Worm (Caenorhabditis elegans) whole organism, young adult: ENCODE results near the gene clc-27.

Experiments
- C17E4.6 ChIP-seq: fragments of 200-800 bp; sonication (Bioruptor generic); IDR thresholded peaks from 2 replicates; pipeline ENCODE4 v1.3.6; 2022; ENCODE audit warnings: missing genetic modification reagents, missing genetic modification characterization, missing compliant biosample characterization
- F22D6.2 ChIP-seq: sonication (generic microtip); optimal IDR thresholded peaks from 2 replicates; lab custom pipeline; 2016; ENCODE audit warnings: mild to moderate bottlenecking, missing genetic modification characterization, missing compliant biosample characterization
- F49E8.2 ChIP-seq: sonication (generic microtip); optimal IDR thresholded peaks from 3 replicates; lab custom pipeline; 2017; ENCODE audit warnings: missing genetic modification characterization, mild to moderate bottlenecking, missing compliant biosample characterization, antibody characterized with exemption, moderate library complexity; ENCODE audit not compliant: insufficient read depth
- F52B5.7 ChIP-seq: sonication (generic microtip); optimal IDR thresholded peaks from 2 replicates; lab custom pipeline; 2016; ENCODE audit warnings: mild to moderate bottlenecking, missing genetic modification characterization, missing compliant biosample characterization
- F55B11.4 ChIP-seq: sonication (generic microtip); optimal IDR thresholded peaks from 2 replicates; lab custom pipeline; 2016; ENCODE audit warnings: missing compliant biosample characterization, missing genetic modification characterization, borderline replicate concordance; ENCODE audit not compliant: insufficient read depth
- K11D2.4 ChIP-seq: fragments of 200-800 bp; sonication (Bioruptor generic); IDR thresholded peaks from 2 replicates; pipeline ENCODE4 v1.3.6; 2022; ENCODE audit warnings: missing genetic modification reagents, missing genetic modification characterization, missing compliant biosample characterization
- Y53G8AR.9 ChIP-seq: fragments of 200-800 bp; sonication (Bioruptor generic); conservative IDR thresholded peaks from 2 replicates; pipeline ENCODE4 v1.3.6; 2022; ENCODE audit warnings: missing genetic modification reagents, missing genetic modification characterization, missing compliant biosample characterization
- Y56A3A.18 ChIP-seq: fragments of 200-800 bp; sonication (Bioruptor generic); IDR thresholded peaks from 2 replicates; pipeline ENCODE4 v1.3.6; 2022; ENCODE audit warnings: missing genetic modification reagents, missing genetic modification characterization, missing compliant biosample characterization
- Y67H2A.10 ChIP-seq: fragments of 200-800 bp; sonication (Bioruptor generic); conservative IDR thresholded peaks from 2 replicates; pipeline ENCODE4 v1.3.6; 2022; ENCODE audit warnings: missing genetic modification reagents, missing genetic modification characterization, missing compliant biosample characterization
- Y79H2A.3 ChIP-seq: fragments of 200-800 bp; sonication (Bioruptor generic); conservative IDR thresholded peaks from 2 replicates; pipeline ENCODE4 v1.3.6; 2022; ENCODE audit warnings: missing genetic modification reagents, missing genetic modification characterization, missing compliant biosample characterization
- ZK185.1 ChIP-seq: sonication (generic microtip); optimal IDR thresholded peaks from 2 replicates; lab custom pipeline; 2016; ENCODE audit warnings: mild to moderate bottlenecking, missing genetic modification characterization, missing compliant biosample characterization; ENCODE audit not compliant: poor library complexity, severe bottlenecking
- akir-1 ChIP-seq: fragments of 200-800 bp; sonication (Bioruptor generic); optimal IDR thresholded peaks from 2 replicates; lab custom pipeline; 2018; ENCODE audit warnings: mild to moderate bottlenecking, missing genetic modification characterization, moderate library complexity, missing compliant biosample characterization
- attf-3 ChIP-seq: fragments of 200-800 bp; sonication (Bioruptor generic); conservative IDR thresholded peaks from 2 replicates; pipeline ENCODE4 v1.3.6; 2022; ENCODE audit warnings: missing genetic modification reagents, missing genetic modification characterization, missing compliant biosample characterization
- bed-1 ChIP-seq: fragments of 200-800 bp; sonication (Bioruptor generic); IDR thresholded peaks from 2 replicates; pipeline ENCODE4 v1.3.6; 2022; ENCODE audit warnings: missing genetic modification reagents, missing genetic modification characterization, missing compliant biosample characterization
- cebp-1 ChIP-seq, 2 experiments: fragments of 200-800 bp in 1 of 2; sonication (Bioruptor generic) in 1 of 2; sonication (generic microtip) in 1 of 2; IDR thresholded peaks in 1 of 2; optimal IDR thresholded peaks in 1 of 2; 2 replicates each; pipeline versions ENCODE4 v1.3.6 to Lab custom; 2017 to 2022; ENCODE audit warnings: missing compliant biosample characterization in 2 of 2, missing genetic modification characterization in 2 of 2, mild to moderate bottlenecking in 1 of 2, missing genetic modification reagents in 1 of 2, moderate library complexity in 1 of 2
- ceh-40 ChIP-seq: fragments of 200-800 bp; sonication (Bioruptor generic); IDR thresholded peaks from 2 replicates; pipeline ENCODE4 v1.3.6; 2022; ENCODE audit warnings: missing genetic modification characterization, missing compliant biosample characterization
- ceh-58 ChIP-seq: fragments of 200-800 bp; sonication (Bioruptor generic); IDR thresholded peaks from 2 replicates; pipeline ENCODE4 v1.3.6; 2022; ENCODE audit warnings: missing genetic modification characterization, missing compliant biosample characterization
- ceh-91 ChIP-seq: fragments of 200-800 bp; sonication (Bioruptor generic); IDR thresholded peaks from 2 replicates; pipeline ENCODE4 v1.3.6; 2022; ENCODE audit warnings: missing genetic modification reagents, missing genetic modification characterization, missing compliant biosample characterization
- efl-1 ChIP-seq: fragments of 150-350 bp; optimal IDR thresholded peaks from 2 replicates; lab custom pipeline; 2014; ENCODE audit warnings: missing biosample characterization, missing genetic modification reagents, missing genetic modification characterization
- egl-18 ChIP-seq: fragments of 200-800 bp; sonication (Bioruptor generic); IDR thresholded peaks from 2 replicates; pipeline ENCODE4 v1.3.6; 2022; ENCODE audit warnings: missing genetic modification reagents, missing genetic modification characterization, missing compliant biosample characterization
- egl-44 ChIP-seq: fragments of 200-800 bp; sonication (Bioruptor generic); IDR thresholded peaks from 2 replicates; pipeline ENCODE4 v1.3.6; 2022; ENCODE audit warnings: missing genetic modification reagents, missing genetic modification characterization, missing compliant biosample characterization
- egrh-3 ChIP-seq: fragments of 200-800 bp; sonication (Bioruptor generic); IDR thresholded peaks from 2 replicates; pipeline ENCODE4 v1.3.6; 2022; ENCODE audit warnings: missing genetic modification reagents, missing genetic modification characterization, missing compliant biosample characterization
- ekl-4 ChIP-seq: fragments of 200-800 bp; sonication (Bioruptor generic); IDR thresholded peaks from 2 replicates; pipeline ENCODE4 v1.3.6; 2022; ENCODE audit warnings: missing genetic modification reagents, missing genetic modification characterization, missing compliant biosample characterization
- fkh-3 ChIP-seq: sonication (generic microtip); optimal IDR thresholded peaks from 2 replicates; lab custom pipeline; 2016; ENCODE audit warnings: mild to moderate bottlenecking, missing genetic modification characterization, missing compliant biosample characterization
- hmg-1.2 ChIP-seq: fragments of 200-800 bp; sonication (Bioruptor generic); IDR thresholded peaks from 2 replicates; pipeline ENCODE4 v1.3.6; 2022; ENCODE audit warnings: missing genetic modification reagents, missing genetic modification characterization, missing compliant biosample characterization
- hmg-20 ChIP-seq: fragments of 200-800 bp; sonication (Bioruptor generic); IDR thresholded peaks from 2 replicates; pipeline ENCODE4 v1.3.6; 2022; ENCODE audit warnings: missing genetic modification reagents, missing genetic modification characterization, missing compliant biosample characterization
- lag-1 ChIP-seq: fragments of 200-800 bp; sonication (Bioruptor generic); IDR thresholded peaks from 2 replicates; pipeline ENCODE4 v1.3.6; 2022; ENCODE audit warnings: missing genetic modification reagents, missing genetic modification characterization, missing compliant biosample characterization
- let-526 ChIP-seq: fragments of 200-800 bp; sonication (Bioruptor generic); IDR thresholded peaks from 2 replicates; pipeline ENCODE4 v1.3.6; 2022; ENCODE audit warnings: missing genetic modification reagents, missing genetic modification characterization, missing compliant biosample characterization
- let-607 ChIP-seq, 2 experiments: fragments of 200-800 bp in 1 of 2; sonication (Bioruptor generic) in 1 of 2; sonication (generic microtip) in 1 of 2; optimal IDR thresholded peaks; 2 replicates each; lab custom pipeline; 2016 to 2018; ENCODE audit warnings: mild to moderate bottlenecking in 2 of 2, missing compliant biosample characterization in 2 of 2, missing genetic modification characterization in 2 of 2, moderate library complexity in 2 of 2, missing genotype in 1 of 2
- mcd-1 ChIP-seq: fragments of 200-800 bp; sonication (Bioruptor generic); IDR thresholded peaks from 2 replicates; pipeline ENCODE4 v1.3.6; 2022; ENCODE audit warnings: missing genetic modification reagents, missing genetic modification characterization, missing compliant biosample characterization
- nfya-2 ChIP-seq: fragments of 200-800 bp; sonication (Bioruptor generic); IDR thresholded peaks from 2 replicates; pipeline ENCODE4 v1.3.6; 2022; ENCODE audit warnings: missing genetic modification reagents, missing genetic modification characterization, missing compliant biosample characterization
- nhr-120 ChIP-seq: fragments of 200-800 bp; sonication (Bioruptor generic); IDR thresholded peaks from 2 replicates; pipeline ENCODE4 v1.3.6; 2022; ENCODE audit warnings: missing genetic modification characterization, missing compliant biosample characterization
- rcor-1 ChIP-seq: fragments of 200-800 bp; sonication (Bioruptor generic); IDR thresholded peaks from 2 replicates; pipeline ENCODE4 v1.3.6; 2022; ENCODE audit warnings: missing genetic modification reagents, missing genetic modification characterization, missing compliant biosample characterization
- snpc-3.4 ChIP-seq: sonication (generic microtip); optimal IDR thresholded peaks from 2 replicates; lab custom pipeline; 2017; ENCODE audit warnings: missing genetic modification characterization, mild to moderate bottlenecking, missing compliant biosample characterization, antibody characterized with exemption, moderate library complexity, missing genotype, missing genetic modification reagents
- sptf-2 ChIP-seq: fragments of 200-800 bp; sonication (Bioruptor generic); optimal IDR thresholded peaks from 2 replicates; lab custom pipeline; 2018; ENCODE audit warnings: mild to moderate bottlenecking, missing genetic modification characterization, missing compliant biosample characterization
- tlf-1 ChIP-seq: fragments of 200-800 bp; sonication (Bioruptor generic); optimal IDR thresholded peaks from 2 replicates; lab custom pipeline; 2018; ENCODE audit warnings: mild to moderate bottlenecking, missing genetic modification characterization, missing compliant biosample characterization
- zfh-2 ChIP-seq: fragments of 200-800 bp; sonication (Bioruptor generic); conservative IDR thresholded peaks from 2 replicates; pipeline ENCODE4 v1.3.6; 2022; ENCODE audit warnings: missing genetic modification reagents, missing genetic modification characterization, missing compliant biosample characterization
- ztf-18 ChIP-seq: sonication (generic microtip); optimal IDR thresholded peaks from 2 replicates; lab custom pipeline; 2016; ENCODE audit warnings: missing genotype, mild to moderate bottlenecking, missing genetic modification characterization, missing compliant biosample characterization
- ztf-22 ChIP-seq: fragments of 200-800 bp; sonication (Bioruptor generic); optimal IDR thresholded peaks from 2 replicates; lab custom pipeline; 2018; ENCODE audit warnings: mild to moderate bottlenecking, missing genetic modification characterization, moderate library complexity, missing compliant biosample characterization
- ztf-26 ChIP-seq: sonication (generic microtip); optimal IDR thresholded peaks from 2 replicates; lab custom pipeline; 2017; ENCODE audit warnings: missing genetic modification characterization, missing compliant biosample characterization
- ztf-28 ChIP-seq: fragments of 200-800 bp; sonication (Bioruptor generic); IDR thresholded peaks from 2 replicates; pipeline ENCODE4 v1.3.6; 2022; ENCODE audit warnings: missing genetic modification reagents, missing genetic modification characterization, missing compliant biosample characterization

Gene clc-27

ce11 chrIII:1052291-1052690, 44.1 kb downstream of the clc-27 start:
- no peak for TF ChIP-seq attf-3 (GFP tag; lab: Robert Waterston, UW)
- 0 out of 2 replicates have a peak, but pooled peaks have one; percentile 21 for TF ChIP-seq zfh-2
- TF ChIP-seq lag-1 (GFP tag; lab: Robert Waterston, UW) = no peak
- no peak for TF ChIP-seq Y67H2A.10 (GFP tag; lab: Robert Waterston, UW)

- TF ChIP-seq zfh-2 (peak; percentile 88), Y67H2A.10 (GFP tag; lab: Robert Waterston, UW) (no peak), F49E8.2 (no peak), mcd-1 (GFP tag; lab: Robert Waterston, UW) (0 out of 2 replicates have a peak, but pooled peaks have one; percentile 21), hmg-20 (GFP tag; lab: Robert Waterston, UW) (no peak), rcor-1 (GFP tag; lab: Robert Waterston, UW) (no peak), cebp-1 (GFP tag; IDR thresholded peaks at IDR 0.05; lab: Robert Waterston, UW) (no peak), cebp-1 (tag; optimal IDR thresholded peaks at IDR 0.05; lab: Kevin White, UChicago) (peak; percentile 9), sptf-2 (no peak), F22D6.2 (no peak), egrh-3 (GFP tag; lab: Robert Waterston, UW) (peak; percentile 80; the same call in 1 of the 2 replicates), hmg-1.2 (peak; percentile 34; the same call in 1 of the 2 replicates), tlf-1 (no peak), ceh-91 (GFP tag; lab: Robert Waterston, UW) (no peak)
These were observed 44.9 kb downstream of the clc-27 start, which contains the start of gene fbxo-11.2 for ce11 chrIII:1053067-1053466. Gene fbxo-11.2, minus strand, starts transcription at chrIII:1053242.

ce11 chrIII:1054096-1054495, 45.9 kb downstream of the clc-27 start:
- no peak for TF ChIP-seq egl-44 (GFP tag; lab: Robert Waterston, UW)
- no peak for TF ChIP-seq bed-1 (GFP tag; lab: Robert Waterston, UW)
- TF ChIP-seq fkh-3 (tag; lab: Kevin White, UChicago) = no peak
- TF ChIP-seq rcor-1 (GFP tag; lab: Robert Waterston, UW) = no peak
- no peak for TF ChIP-seq ZK185.1 (tag; lab: Kevin White, UChicago)
- TF ChIP-seq F52B5.7 (tag; lab: Kevin White, UChicago) = no peak
- TF ChIP-seq zfh-2 = peak; percentile 55
- no peak for TF ChIP-seq ceh-40 (GFP tag; lab: Robert Waterston, UW)
- no peak for TF ChIP-seq ztf-18 (tag; lab: Kevin White, UChicago)

- TF ChIP-seq egl-44 (GFP tag; lab: Robert Waterston, UW) (no peak), akir-1 (GFP tag; lab: Kevin White, UChicago) (no peak), ztf-28 (GFP tag; lab: Robert Waterston, UW) (no peak), ekl-4 (GFP tag; lab: Robert Waterston, UW) (no peak), egl-18 (GFP tag; lab: Robert Waterston, UW) (no peak), Y56A3A.18 (GFP tag; lab: Robert Waterston, UW) (no peak), K11D2.4 (GFP tag; lab: Robert Waterston, UW) (no peak)
These were observed 49.9 kb downstream of the clc-27 start for ce11 chrIII:1058074-1058473.

- TF ChIP-seq efl-1 (GFP tag; lab: Kevin White, UChicago) (no peak), F55B11.4 (tag; lab: Kevin White, UChicago) (no peak), mcd-1 (GFP tag; lab: Robert Waterston, UW) (no peak), Y56A3A.18 (GFP tag; lab: Robert Waterston, UW) (no peak), hmg-20 (GFP tag; lab: Robert Waterston, UW) (no peak), ztf-22 (GFP tag; lab: Kevin White, UChicago) (no peak), ztf-26 (no peak), nhr-120 (no peak), let-607 (tag; optimal IDR thresholded peaks at IDR 0.05; lab: Kevin White, UChicago) (no peak), snpc-3.4 (tag; lab: Kevin White, UChicago) (no peak), C17E4.6 (GFP tag; lab: Robert Waterston, UW) (no peak), Y79H2A.3 (GFP tag; lab: Robert Waterston, UW) (no peak), egl-44 (GFP tag; lab: Robert Waterston, UW) (no peak), let-526 (GFP tag; lab: Robert Waterston, UW) (no peak), Y53G8AR.9 (GFP tag; lab: Robert Waterston, UW) (no peak), ceh-58 (GFP tag; lab: Robert Waterston, UW) (no peak), nfya-2 (GFP tag; lab: Robert Waterston, UW) (no peak)
These were observed 50.7 kb downstream of the clc-27 start for ce11 chrIII:1058881-1059280.
